Fruit fly (Drosophila melanogaster) whole organism, adult: ENCODE data around the gene janA.

Source experiments
- CG11617 ChIP-seq: fragments of 200-800 bp; sonication (Bioruptor generic); optimal IDR thresholded peaks from 2 replicates; lab custom pipeline; 2017; ENCODE audit warnings: mild to moderate bottlenecking, missing biosample characterization, missing genetic modification reagents, missing genetic modification characterization
- CG12768 ChIP-seq: fragments of 200-800 bp; sonication (Bioruptor generic); optimal IDR thresholded peaks from 2 replicates; lab custom pipeline; 2017; ENCODE audit warnings: missing biosample characterization, missing genetic modification characterization, mild to moderate bottlenecking, moderate library complexity, missing genetic modification reagents
- CG14711 ChIP-seq: fragments of 200-800 bp; sonication (Bioruptor generic); optimal IDR thresholded peaks from 2 replicates; lab custom pipeline; 2018; ENCODE audit warnings: missing biosample characterization, mild to moderate bottlenecking, missing genetic modification characterization, moderate library complexity
- CG33017 ChIP-seq: fragments of 200-800 bp; sonication (Bioruptor generic); optimal IDR thresholded peaks from 2 replicates; lab custom pipeline; 2018; ENCODE audit warnings: missing biosample characterization, mild to moderate bottlenecking, missing genetic modification characterization, moderate library complexity
- CG5204 ChIP-seq: fragments of 200-800 bp; sonication (Bioruptor generic); optimal IDR thresholded peaks from 2 replicates; lab custom pipeline; 2016; ENCODE audit warnings: missing biosample characterization, missing genetic modification characterization
- CG7045 ChIP-seq: fragments of 200-800 bp; sonication (Bioruptor generic); optimal IDR thresholded peaks from 2 replicates; lab custom pipeline; 2017; ENCODE audit warnings: missing biosample characterization, mild to moderate bottlenecking, missing genetic modification characterization
- CG7101 ChIP-seq: fragments of 200-800 bp; sonication (Bioruptor generic); optimal IDR thresholded peaks from 2 replicates; lab custom pipeline; 2018; ENCODE audit warnings: missing biosample characterization, mild to moderate bottlenecking, missing genetic modification characterization, moderate library complexity
- Mnt ChIP-seq: fragments of 200-800 bp; sonication (Bioruptor generic); optimal IDR thresholded peaks from 2 replicates; lab custom pipeline; 2016; ENCODE audit warnings: missing biosample characterization, mild to moderate bottlenecking, missing genetic modification characterization
- bab1 ChIP-seq: fragments of 200-800 bp; sonication (Bioruptor generic); optimal IDR thresholded peaks from 3 replicates; lab custom pipeline; 2019; ENCODE audit warnings: missing biosample characterization, mild to moderate bottlenecking, missing genetic modification characterization, moderate library complexity
- cic ChIP-seq: fragments of 200-800 bp; sonication (Bioruptor generic); optimal IDR thresholded peaks from 2 replicates; lab custom pipeline; 2017; ENCODE audit warnings: missing biosample characterization, mild to moderate bottlenecking, missing genetic modification characterization, moderate library complexity
- ovo ChIP-seq: fragments of 200-800 bp; sonication (Bioruptor generic); optimal IDR thresholded peaks from 2 replicates; lab custom pipeline; 2016; ENCODE audit warnings: missing biosample characterization, missing genetic modification characterization
- pad ChIP-seq: fragments of 200-800 bp; sonication (Bioruptor generic); optimal IDR thresholded peaks from 3 replicates; lab custom pipeline; 2017; ENCODE audit warnings: missing biosample characterization, missing genetic modification characterization, mild to moderate bottlenecking, moderate library complexity, missing genetic modification reagents
- tj ChIP-seq: fragments of 200-800 bp; sonication (Bioruptor generic); optimal IDR thresholded peaks from 3 replicates; lab custom pipeline; 2017; ENCODE audit warnings: missing biosample characterization, mild to moderate bottlenecking, missing genetic modification characterization, moderate library complexity

DNA sequence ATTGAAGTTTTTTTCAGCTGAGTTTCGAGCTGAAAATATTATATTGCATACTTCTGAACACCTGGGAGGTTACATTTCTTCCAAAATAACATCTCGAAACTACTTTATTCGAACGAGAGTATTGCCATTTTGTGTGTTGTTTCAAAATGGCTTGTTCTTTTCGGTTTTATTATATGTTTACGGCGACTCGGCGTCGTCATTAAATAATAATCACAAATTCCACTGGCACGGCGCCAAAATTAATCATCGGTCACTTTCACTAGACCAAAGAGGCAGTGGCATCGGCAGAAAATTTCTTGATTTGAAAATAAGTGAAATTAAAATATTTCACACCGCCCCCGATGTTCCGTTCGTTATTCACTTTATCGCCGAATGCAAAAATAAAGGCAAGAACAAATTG lies 11.1 kb upstream of the janA start:
- TF ChIP-seq CG12768 (GFP tag; lab: Kevin White, UChicago) (no peak), CG5204 (no peak), CG11617 (GFP tag; lab: Kevin White, UChicago) (no peak), CG33017 (tag; lab: Kevin White, UChicago) (no peak), CG7045 (GFP tag; lab: Kevin White, UChicago) (no peak), bab1 (GFP tag; lab: Kevin White, UChicago) (no peak), CG14711 (no peak), cic (GFP tag; lab: Kevin White, UChicago) (no peak), ovo (GFP tag; lab: Kevin White, UChicago) (no peak), Mnt (GFP tag; lab: Kevin White, UChicago) (no peak), CG7101 (tag; lab: Kevin White, UChicago) (no peak), pad (GFP tag; lab: Kevin White, UChicago) (no peak), tj (GFP tag; lab: Kevin White, UChicago) (no peak)
